Worm (Caenorhabditis elegans): Measurements from ENCODE around the gene cin-4.

The cin-4 gene

DNA sequence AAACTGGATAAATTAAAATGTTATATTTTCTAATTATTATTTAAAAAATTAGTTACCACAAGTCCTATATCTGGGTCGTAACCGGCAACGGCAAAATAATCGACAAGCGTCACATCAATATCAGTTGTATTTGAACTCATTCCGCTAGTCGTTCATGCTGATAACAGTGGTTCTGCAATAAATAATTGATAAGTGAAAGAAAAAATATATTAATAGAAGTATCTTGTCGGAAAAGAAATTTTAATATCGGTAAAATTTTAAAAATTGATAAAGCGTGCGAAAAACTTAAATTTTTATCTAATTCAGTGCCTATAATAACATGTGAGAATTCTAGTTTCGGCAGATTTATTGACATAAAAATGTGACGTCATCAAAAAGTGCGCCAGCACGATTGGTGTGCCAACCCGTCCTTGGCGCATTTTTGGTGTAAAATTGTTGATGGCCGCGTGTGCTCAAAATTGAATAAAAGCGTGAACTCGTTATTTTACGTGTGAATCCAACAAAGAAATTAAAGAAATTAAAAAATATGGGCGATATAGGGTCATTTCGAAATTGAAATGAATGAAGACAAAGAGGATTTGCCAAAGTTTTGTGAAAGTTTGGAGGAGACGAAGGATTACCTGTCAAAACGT is 15.6 kb upstream of the cin-4 start, which contains the start of the genes lst-6 and lst-5 (continued):
- TF ChIP-seq hlh-17 (GFP tag; optimal IDR thresholded peaks at IDR 0.05; ENCODE audit: borderline replicate concordance) = no peak
- TF ChIP-seq irx-1 (tag; optimal IDR thresholded peaks at IDR 0.05) = peak; percentile 47
- TF ChIP-seq pqm-1 (tag; optimal IDR thresholded peaks at IDR 0.05) = no peak
- no peak for TF ChIP-seq hpl-2 (GFP tag; optimal IDR thresholded peaks at IDR 0.05)
- peak; percentile 54 to 58 (median 56) for TF ChIP-seq ceh-82 (tag; optimal IDR thresholded peaks at IDR 0.05)
- TF ChIP-seq Y116A8C.19 (tag; optimal IDR thresholded peaks at IDR 0.05; ENCODE audit: borderline replicate concordance) = no peak
- no peak for TF ChIP-seq efl-3 (GFP tag; optimal IDR thresholded peaks at IDR 0.05)
- no peak for TF ChIP-seq zag-1 (tag; optimal IDR thresholded peaks at IDR 0.05)
- TF ChIP-seq nhr-20 (tag; optimal IDR thresholded peaks at IDR 0.05) = peak; percentile 72
- TF ChIP-seq rnt-1 (tag; optimal IDR thresholded peaks at IDR 0.05) = peak; percentile 60
- TF ChIP-seq lsy-2 (tag; optimal IDR thresholded peaks at IDR 0.05) = peak; percentile 80 to 85
- TF ChIP-seq nhr-84 (tag; optimal IDR thresholded peaks at IDR 0.05) = no peak
- peak; percentile 86 for TF ChIP-seq lin-14 (GFP tag; optimal IDR thresholded peaks at IDR 0.05)
- no peak for TF ChIP-seq nhr-76 (tag; optimal IDR thresholded peaks at IDR 0.05)
- TF ChIP-seq ceh-90 (tag; optimal IDR thresholded peaks at IDR 0.05) = no peak
- no peak for TF ChIP-seq grh-1 (GFP tag; IDR thresholded peaks at IDR 0.05)
- no peak for TF ChIP-seq unc-98 (GFP tag; IDR thresholded peaks at IDR 0.05)
- peak; percentile 10 for TF ChIP-seq sup-37 (GFP tag; optimal IDR thresholded peaks at IDR 0.05)
- TF ChIP-seq C16A3.4 (tag; optimal IDR thresholded peaks at IDR 0.05) = peak; percentile 69
- peak; percentile 74 for TF ChIP-seq swsn-7 (tag; optimal IDR thresholded peaks at IDR 0.05)
- peak; percentile 5 for TF ChIP-seq ceh-8 (GFP tag; optimal IDR thresholded peaks at IDR 0.05)
- no peak for TF ChIP-seq ama-1 (optimal IDR thresholded peaks at IDR 0.05)
- TF ChIP-seq mab-9 (GFP tag; IDR thresholded peaks at IDR 0.05) = no peak
- TF ChIP-seq lir-3 (tag; optimal IDR thresholded peaks at IDR 0.05; ENCODE audit: poor library complexity) = peak; percentile 44
- peak; percentile 84 for TF ChIP-seq nhr-71 (tag; optimal IDR thresholded peaks at IDR 0.05)
- TF ChIP-seq vab-15 (tag; optimal IDR thresholded peaks at IDR 0.05) = no peak
- no peak for TF ChIP-seq ztf-4 (tag; optimal IDR thresholded peaks at IDR 0.05)
- TF ChIP-seq ets-5 (GFP tag; IDR thresholded peaks at IDR 0.05) = no peak
- peak; percentile 75 for TF ChIP-seq elt-2 (tag; optimal IDR thresholded peaks at IDR 0.05)
- TF ChIP-seq jun-1 (tag; optimal IDR thresholded peaks at IDR 0.05) = peak; percentile 40
- TF ChIP-seq efl-1 (optimal IDR thresholded peaks at IDR 0.05) = peak; percentile 61 to 73
- peak; percentile 67 to 97 for TF ChIP-seq efl-1 (GFP tag; optimal IDR thresholded peaks at IDR 0.05 in 1 of 2)

DNA sequence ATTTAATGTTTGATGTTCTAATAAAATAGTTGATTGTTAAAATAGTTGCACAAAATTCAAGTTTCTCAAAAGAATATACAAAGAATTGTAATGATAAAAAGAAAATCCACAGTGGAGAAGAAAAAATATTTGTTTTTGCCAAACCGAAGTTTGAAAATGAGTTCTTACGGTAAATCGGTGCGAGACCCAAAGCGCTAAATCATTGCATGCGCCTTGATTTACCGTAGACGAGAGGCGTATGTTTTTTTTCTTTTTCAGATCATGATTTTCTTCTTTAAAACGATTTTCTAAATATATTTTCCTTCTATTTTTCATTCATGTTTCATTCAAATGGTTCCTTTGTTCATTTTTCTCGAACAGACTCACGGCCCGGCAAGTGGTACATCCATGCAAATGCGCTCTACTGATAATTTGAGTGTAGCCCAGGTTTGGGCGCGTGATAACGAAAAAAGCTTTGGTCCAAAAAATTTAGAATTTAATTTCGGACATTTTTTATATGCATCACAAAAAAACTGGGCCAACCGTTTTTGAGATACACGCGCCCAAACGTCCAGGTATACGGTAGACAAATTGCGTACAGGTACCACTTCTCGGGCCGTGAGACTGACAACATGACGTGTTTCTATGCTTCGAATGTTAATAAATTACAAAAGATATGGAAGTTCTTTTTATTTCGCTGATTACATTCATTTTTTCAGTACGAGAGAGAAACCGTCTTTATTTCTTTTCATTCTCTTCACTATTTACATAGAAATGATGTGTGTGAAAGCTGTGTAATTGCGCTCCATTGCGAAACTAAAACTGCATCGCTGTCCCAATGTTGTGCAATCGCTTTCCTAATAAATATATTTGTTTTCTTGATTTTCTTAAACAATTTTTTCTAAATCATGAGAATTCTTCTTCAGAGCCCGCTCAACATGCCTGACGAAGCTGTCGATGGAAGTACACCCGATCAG is 12.9 kb upstream of the cin-4 start, which contains the start of gene znf-598:
znf-598 (plus strand) TSS at position 906 of the 956 bp plus-strand sequence.
- TF ChIP-seq F16B12.6 (tag; optimal IDR thresholded peaks at IDR 0.05) = peak; percentile 17
- no peak for TF ChIP-seq zip-4 (GFP tag; optimal IDR thresholded peaks at IDR 0.05)
- TF ChIP-seq grh-1 (GFP tag; IDR thresholded peaks at IDR 0.05) = no peak
- TF ChIP-seq elt-2 (tag; optimal IDR thresholded peaks at IDR 0.05) = peak; percentile 10
- TF ChIP-seq nhr-237 (tag; optimal IDR thresholded peaks at IDR 0.05) = no peak
- peak; percentile 6 to 48 (median 12) for TF ChIP-seq dpl-1 (GFP tag; optimal IDR thresholded peaks at IDR 0.05)
- TF ChIP-seq nhr-20 (tag; optimal IDR thresholded peaks at IDR 0.05) = peak; percentile 43
- peak; percentile 60 for TF ChIP-seq lin-15B (tag; optimal IDR thresholded peaks at IDR 0.05)
- TF ChIP-seq isw-1 (GFP tag; IDR thresholded peaks at IDR 0.05) = peak; percentile 2; the same call in 1 of the 2 replicates
- TF ChIP-seq skn-1 (tag; optimal IDR thresholded peaks at IDR 0.05) = peak; percentile 15
- TF ChIP-seq C16A3.4 (tag; optimal IDR thresholded peaks at IDR 0.05) = peak; percentile 21
- no peak for TF ChIP-seq ets-5 (GFP tag; IDR thresholded peaks at IDR 0.05)
- no peak for TF ChIP-seq Y116A8C.19 (tag; optimal IDR thresholded peaks at IDR 0.05; ENCODE audit: borderline replicate concordance)
- peak; percentile 70 for TF ChIP-seq nhr-85 (tag)
- peak; percentile 38 for TF ChIP-seq snu-23 (GFP tag; optimal IDR thresholded peaks at IDR 0.05)
- TF ChIP-seq nhr-47 (tag; optimal IDR thresholded peaks at IDR 0.05) = peak; percentile 10
- peak; percentile 52 for TF ChIP-seq blmp-1 (tag; optimal IDR thresholded peaks at IDR 0.05)
- peak; percentile 34 for TF ChIP-seq nhr-71 (tag; optimal IDR thresholded peaks at IDR 0.05)
- TF ChIP-seq xbp-1 (tag; optimal IDR thresholded peaks at IDR 0.05) = peak; percentile 17
- TF ChIP-seq lin-14 (GFP tag; optimal IDR thresholded peaks at IDR 0.05) = peak; percentile 51
- peak in 1 of 3 experiments; percentile 13 for TF ChIP-seq ceh-82 (tag; optimal IDR thresholded peaks at IDR 0.05)
- peak; percentile 25 to 80 for TF ChIP-seq lsy-2 (tag; optimal IDR thresholded peaks at IDR 0.05)
- TF ChIP-seq C04F5.9 (tag; optimal IDR thresholded peaks at IDR 0.05) = no peak
- peak; percentile 37 to 43 for TF ChIP-seq efl-1 (optimal IDR thresholded peaks at IDR 0.05)
- peak; percentile 28 to 78 for TF ChIP-seq efl-1 (GFP tag; optimal IDR thresholded peaks at IDR 0.05 in 1 of 2)
- peak; percentile 30 to 64 for TF ChIP-seq lin-35 (GFP tag; optimal IDR thresholded peaks at IDR 0.05)
- TF ChIP-seq mep-1 (tag; optimal IDR thresholded peaks at IDR 0.05) = peak; percentile 44
